Worm (Caenorhabditis elegans) whole organism, L2 larva: ENCODE results near the gene C10G8.4.

Source experiments
- C34F6.9 ChIP-seq: fragments of 150-350 bp; optimal IDR thresholded peaks from 2 replicates; lab custom pipeline; 2014; ENCODE audit warnings: missing biosample characterization, missing genetic modification characterization
- F13H6.1 ChIP-seq: sonication (generic microtip); optimal IDR thresholded peaks from 2 replicates; lab custom pipeline; 2016; ENCODE audit warnings: missing genetic modification characterization, missing compliant biosample characterization
- R02D3.7 ChIP-seq: fragments of 150-350 bp; optimal IDR thresholded peaks from 2 replicates; lab custom pipeline; 2014; ENCODE audit warnings: missing biosample characterization, missing genetic modification characterization
- Y55F3AM.14 ChIP-seq: fragments of 200-800 bp; sonication (Bioruptor generic); optimal IDR thresholded peaks from 2 replicates; lab custom pipeline; 2018; ENCODE audit warnings: mild to moderate bottlenecking, missing genetic modification characterization, missing compliant biosample characterization
- aly-2 ChIP-seq: fragments of 150-350 bp; optimal IDR thresholded peaks from 2 replicates; lab custom pipeline; 2014; ENCODE audit warnings: missing biosample characterization, missing genetic modification characterization
- blmp-1 ChIP-seq: sonication (generic microtip); optimal IDR thresholded peaks from 2 replicates; lab custom pipeline; 2017; ENCODE audit warnings: missing genetic modification characterization, mild to moderate bottlenecking, missing compliant biosample characterization, antibody characterized with exemption, moderate library complexity; ENCODE audit not compliant: insufficient read depth
- ceh-16 ChIP-seq: fragments of 150-350 bp; optimal IDR thresholded peaks from 2 replicates; lab custom pipeline; 2014; ENCODE audit warnings: missing biosample characterization, missing genetic modification characterization
- ceh-82 ChIP-seq: fragments of 150-350 bp; optimal IDR thresholded peaks from 2 replicates; lab custom pipeline; 2014; ENCODE audit warnings: missing biosample characterization, missing genetic modification characterization
- crh-2 ChIP-seq: sonication (generic microtip); optimal IDR thresholded peaks from 2 replicates; lab custom pipeline; 2017; ENCODE audit warnings: missing biosample characterization, missing genetic modification characterization
- dmd-4 ChIP-seq: sonication (generic microtip); optimal IDR thresholded peaks from 2 replicates; lab custom pipeline; 2017; ENCODE audit warnings: missing biosample characterization, missing genetic modification characterization
- fos-1 ChIP-seq: fragments of 150-350 bp; optimal IDR thresholded peaks from 2 replicates; lab custom pipeline; 2014; ENCODE audit warnings: missing biosample characterization, missing genetic modification characterization
- gmeb-1 ChIP-seq: fragments of 150-350 bp; optimal IDR thresholded peaks from 2 replicates; lab custom pipeline; 2014; ENCODE audit warnings: missing biosample characterization, missing genetic modification characterization
- lin-11 ChIP-seq: fragments of 150-350 bp; sonication (generic microtip); optimal IDR thresholded peaks from 2 replicates; lab custom pipeline; 2014; ENCODE audit warnings: missing biosample characterization, missing genetic modification characterization, inconsistent platforms, mixed read lengths
- lin-13 ChIP-seq: fragments of 150-350 bp; optimal IDR thresholded peaks from 2 replicates; lab custom pipeline; 2014; ENCODE audit warnings: missing biosample characterization, missing genetic modification reagents, missing genetic modification characterization
- lsy-2 ChIP-seq, 2 experiments: fragments of 150-350 bp in 1 of 2; sonication (generic microtip) in 1 of 2; optimal IDR thresholded peaks; 2 replicates each; lab custom pipeline; 2014 to 2017; ENCODE audit warnings: missing biosample characterization in 2 of 2, missing genetic modification characterization in 2 of 2
- mdl-1 ChIP-seq, 2 experiments: fragments of 150-350 bp in 1 of 2; sonication (generic microtip) in 1 of 2; optimal IDR thresholded peaks; 2 replicates each; lab custom pipeline; 2017; ENCODE audit warnings: missing biosample characterization in 2 of 2, missing genetic modification characterization in 2 of 2
- nhr-10 ChIP-seq: sonication (generic microtip); optimal IDR thresholded peaks from 2 replicates; lab custom pipeline; 2017; ENCODE audit warnings: missing biosample characterization, missing genetic modification characterization
- nhr-11 ChIP-seq: fragments of 150-350 bp; optimal IDR thresholded peaks from 2 replicates; lab custom pipeline; 2014; ENCODE audit warnings: missing biosample characterization, missing genetic modification characterization
- nhr-129 ChIP-seq: fragments of 150-350 bp; optimal IDR thresholded peaks from 2 replicates; lab custom pipeline; 2014; ENCODE audit warnings: missing biosample characterization, missing genetic modification characterization
- nhr-21 ChIP-seq: fragments of 150-350 bp; optimal IDR thresholded peaks from 2 replicates; lab custom pipeline; 2014; ENCODE audit warnings: missing biosample characterization, missing genetic modification characterization
- nhr-237 ChIP-seq: fragments of 150-350 bp; optimal IDR thresholded peaks from 2 replicates; lab custom pipeline; 2014; ENCODE audit warnings: missing biosample characterization, missing genetic modification characterization
- skn-1 ChIP-seq: sonication (generic microtip); optimal IDR thresholded peaks from 2 replicates; lab custom pipeline; 2017; ENCODE audit warnings: missing biosample characterization, missing genetic modification characterization
- sma-3 ChIP-seq: sonication (generic microtip); optimal IDR thresholded peaks from 2 replicates; lab custom pipeline; 2016; ENCODE audit warnings: missing genetic modification reagents, missing genetic modification characterization, missing compliant biosample characterization
- sma-9 ChIP-seq, 2 experiments: fragments of 150-350 bp in 1 of 2; sonication (generic microtip) in 1 of 2; optimal IDR thresholded peaks; 2 replicates each; lab custom pipeline; 2014 to 2016; ENCODE audit warnings: missing genetic modification characterization in 2 of 2, mild to moderate bottlenecking in 1 of 2, missing biosample characterization in 1 of 2, missing compliant biosample characterization in 1 of 2, missing genetic modification reagents in 1 of 2, moderate library complexity in 1 of 2
- snpc-4 ChIP-seq: fragments of 150-350 bp; optimal IDR thresholded peaks from 2 replicates; lab custom pipeline; 2014; ENCODE audit warnings: missing biosample characterization, missing genetic modification characterization
- unc-39 ChIP-seq: fragments of 150-350 bp; optimal IDR thresholded peaks from 2 replicates; lab custom pipeline; 2014; ENCODE audit warnings: missing biosample characterization, missing genetic modification characterization
- zag-1 ChIP-seq: fragments of 150-350 bp; optimal IDR thresholded peaks from 2 replicates; lab custom pipeline; 2014; ENCODE audit warnings: missing biosample characterization, missing genetic modification characterization
- ztf-11 ChIP-seq: sonication (generic microtip); optimal IDR thresholded peaks from 2 replicates; lab custom pipeline; 2017; ENCODE audit warnings: missing biosample characterization, missing genetic modification characterization

Gene C10G8.4

ce11 chrV:5269024-5269535 lies 42.7 kb upstream of the C10G8.4 start, which contains the start of gene penr-1 (continued):
- TF ChIP-seq unc-39 (tag; lab: Kevin White, UChicago) (no peak), ceh-82 (no peak), snpc-4 (no peak), nhr-129 (tag; lab: Kevin White, UChicago) (peak; percentile 57), gmeb-1 (tag; lab: Kevin White, UChicago) (peak; percentile 92)

- TF ChIP-seq lsy-2 (tag; optimal IDR thresholded peaks at IDR 0.05; lab: Kevin White, UChicago) (peak in 1 of 2 experiments; percentile 58), blmp-1 (peak; percentile 17), F13H6.1 (peak; percentile 95), nhr-129 (tag; lab: Kevin White, UChicago) (peak; percentile 84), nhr-10 (no peak), R02D3.7 (tag; lab: Kevin White, UChicago) (no peak), ztf-11 (tag; lab: Kevin White, UChicago) (no peak), sma-9 (GFP tag; optimal IDR thresholded peaks at IDR 0.05; lab: Kevin White, UChicago) (peak; percentile 99), sma-9 (tag; optimal IDR thresholded peaks at IDR 0.05; lab: Kevin White, UChicago) (no peak), nhr-21 (tag; lab: Kevin White, UChicago) (peak; percentile 68), dmd-4 (tag; lab: Kevin White, UChicago) (no peak), mdl-1 (tag; optimal IDR thresholded peaks at IDR 0.05; lab: Kevin White, UChicago) (peak in 1 of 2 experiments; percentile 71), aly-2 (tag; lab: Kevin White, UChicago) (no peak), crh-2 (tag; lab: Kevin White, UChicago) (peak; percentile 56), lin-11 (tag; lab: Kevin White, UChicago) (peak; percentile 27), C34F6.9 (tag; lab: Kevin White, UChicago) (peak; percentile 29), fos-1 (tag; lab: Kevin White, UChicago) (peak; percentile 30), sma-3 (peak; percentile 69), Y55F3AM.14 (GFP tag; lab: Kevin White, UChicago) (peak; percentile 1), gmeb-1 (tag; lab: Kevin White, UChicago) (peak; percentile 61)
- TF ChIP-seq, all 48 proteins: peak for 14
These were observed 40.2 kb upstream of the C10G8.4 start for ce11 chrV:5271487-5271886.

ce11 chrV:5272034-5272433 lies 39.7 kb upstream of the C10G8.4 start:
- TF ChIP-seq lin-13 (GFP tag; lab: Kevin White, UChicago) (no peak), sma-9 (GFP tag; optimal IDR thresholded peaks at IDR 0.05; lab: Kevin White, UChicago) (peak; percentile 6), sma-9 (tag; optimal IDR thresholded peaks at IDR 0.05; lab: Kevin White, UChicago) (no peak)
- TF ChIP-seq, all 48 proteins: peak for 1

- TF ChIP-seq lin-13 (GFP tag; lab: Kevin White, UChicago) (no peak), zag-1 (tag; lab: Kevin White, UChicago) (no peak), gmeb-1 (tag; lab: Kevin White, UChicago) (peak; percentile 28), F13H6.1 (peak; percentile 16), lsy-2 (tag; optimal IDR thresholded peaks at IDR 0.05; lab: Kevin White, UChicago) (peak in 1 of 2 experiments; percentile 9), skn-1 (tag; lab: Kevin White, UChicago) (peak; percentile 31), sma-9 (GFP tag; optimal IDR thresholded peaks at IDR 0.05; lab: Kevin White, UChicago) (peak; percentile 86), sma-9 (tag; optimal IDR thresholded peaks at IDR 0.05; lab: Kevin White, UChicago) (peak; percentile 29), nhr-21 (tag; lab: Kevin White, UChicago) (peak; percentile 28), nhr-129 (tag; lab: Kevin White, UChicago) (peak; percentile 74), ztf-11 (tag; lab: Kevin White, UChicago) (no peak), sma-3 (peak; percentile 26)
These were observed 39.1 kb upstream of the C10G8.4 start for ce11 chrV:5272619-5273074.

- TF ChIP-seq dmd-4 (tag; lab: Kevin White, UChicago): no peak
- peak; percentile 44 for TF ChIP-seq fos-1 (tag; lab: Kevin White, UChicago)
- TF ChIP-seq gmeb-1 (tag; lab: Kevin White, UChicago): no peak
- peak; percentile 65 for TF ChIP-seq sma-9 (GFP tag; optimal IDR thresholded peaks at IDR 0.05; lab: Kevin White, UChicago)
- TF ChIP-seq sma-9 (tag; optimal IDR thresholded peaks at IDR 0.05; lab: Kevin White, UChicago): no peak
These were observed 38.5 kb upstream of the C10G8.4 start for ce11 chrV:5273241-5273640.

ce11 chrV:5273770-5274169 lies 38.0 kb upstream of the C10G8.4 start, which contains the start of gene natc-2:
natc-2 (plus strand) TSS chrV:5274070.
- no peak for TF ChIP-seq ceh-16
- no peak for TF ChIP-seq lin-11 (tag; lab: Kevin White, UChicago)
- no peak for TF ChIP-seq crh-2 (tag; lab: Kevin White, UChicago)
- no peak for TF ChIP-seq Y55F3AM.14 (GFP tag; lab: Kevin White, UChicago)
- no peak for TF ChIP-seq C34F6.9 (tag; lab: Kevin White, UChicago)
- no peak for TF ChIP-seq nhr-11 (tag; lab: Kevin White, UChicago)
- no peak for TF ChIP-seq blmp-1
- TF ChIP-seq nhr-237 (tag; lab: Kevin White, UChicago): no peak
